Worm (Caenorhabditis elegans) whole organism, L4/young adult: ENCODE measurements around the gene C05D9.7.

Source experiments
- dao-5 ChIP-seq: sonication (generic microtip); optimal IDR thresholded peaks from 2 replicates; lab custom pipeline; 2016; ENCODE audit warnings: missing genotype, missing genetic modification characterization, moderate library complexity, missing compliant biosample characterization
- him-1 ChIP-seq: sonication (generic microtip); optimal IDR thresholded peaks from 2 replicates; lab custom pipeline; 2016; ENCODE audit warnings: missing genotype, missing genetic modification reagents, missing genetic modification characterization, missing compliant biosample characterization

DNA sequence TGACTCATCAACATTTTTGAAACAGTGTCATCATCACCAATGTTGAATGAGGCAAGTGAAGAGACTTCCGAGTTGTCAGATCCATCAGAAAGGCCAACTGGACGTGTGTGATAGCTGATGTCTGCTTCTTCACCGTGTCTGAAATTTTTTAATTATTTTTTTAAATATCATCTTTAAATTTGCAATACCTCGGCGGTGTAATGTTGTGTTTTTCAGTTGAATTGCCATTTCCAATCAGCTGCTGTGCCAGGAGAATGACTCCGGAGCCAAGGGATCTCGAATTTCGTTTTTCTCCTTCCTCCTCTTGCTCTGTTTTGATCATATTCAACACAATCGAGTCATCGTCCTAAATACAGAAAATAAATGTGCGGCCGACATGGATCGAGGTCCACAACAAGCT is 34.2 kb downstream of the C05D9.7 start:
- no peak for TF ChIP-seq dao-5 (tag; lab: Kevin White, UChicago)
- TF ChIP-seq him-1 = no peak
